Worm (Caenorhabditis elegans) whole organism, early embryonic: Measurements from ENCODE around the gene knl-1.

Source experiments
- B0310.2 ChIP-seq: sonication (generic microtip); optimal IDR thresholded peaks from 2 replicates; lab custom pipeline; 2016; ENCODE audit warnings: mild to moderate bottlenecking, missing genetic modification characterization, missing compliant biosample characterization
- F13C5.2 ChIP-seq: sonication (generic microtip); optimal IDR thresholded peaks from 2 replicates; lab custom pipeline; 2017; ENCODE audit warnings: mild to moderate bottlenecking, missing genetic modification characterization, inconsistent platforms, missing compliant biosample characterization
- aly-1 ChIP-seq: sonication (generic microtip); optimal IDR thresholded peaks from 2 replicates; lab custom pipeline; 2016; ENCODE audit warnings: missing genetic modification characterization, missing compliant biosample characterization
- ama-1 ChIP-seq: fragments of 150-350 bp; optimal IDR thresholded peaks from 2 replicates; lab custom pipeline; 2014
- ceh-13 ChIP-seq: fragments of 200-800 bp; sonication (Bioruptor generic); optimal IDR thresholded peaks from 2 replicates; lab custom pipeline; 2018; ENCODE audit warnings: mild to moderate bottlenecking, missing genetic modification characterization, missing compliant biosample characterization
- ceh-36 ChIP-seq: sonication (generic microtip); optimal IDR thresholded peaks from 2 replicates; lab custom pipeline; 2016; ENCODE audit warnings: missing genetic modification characterization, inconsistent platforms, missing compliant biosample characterization
- ets-7 ChIP-seq: sonication (generic microtip); optimal IDR thresholded peaks from 2 replicates; lab custom pipeline; 2016; ENCODE audit warnings: missing genotype, missing genetic modification characterization, missing compliant biosample characterization
- flt-1 ChIP-seq: fragments of 200-800 bp; sonication (Bioruptor generic); IDR thresholded peaks from 2 replicates; pipeline ENCODE4 v1.3.6; 2022; ENCODE audit warnings: missing genetic modification characterization, missing compliant biosample characterization
- hmbx-1 ChIP-seq: sonication (generic microtip); optimal IDR thresholded peaks from 2 replicates; lab custom pipeline; 2016; ENCODE audit warnings: mild to moderate bottlenecking, missing genetic modification characterization, missing compliant biosample characterization
- hmg-4 ChIP-seq: fragments of 200-800 bp; sonication (Bioruptor generic); optimal IDR thresholded peaks from 2 replicates; lab custom pipeline; 2018; ENCODE audit warnings: mild to moderate bottlenecking, missing genetic modification characterization, missing compliant biosample characterization
- hnd-1 ChIP-seq: sonication (generic microtip); optimal IDR thresholded peaks from 2 replicates; lab custom pipeline; 2016; ENCODE audit warnings: missing genetic modification characterization, missing compliant biosample characterization
- pes-1 ChIP-seq: fragments of 200-800 bp; sonication (Bioruptor generic); IDR thresholded peaks from 2 replicates; pipeline ENCODE4 v1.3.6; 2022; ENCODE audit warnings: missing genetic modification reagents, missing genetic modification characterization, missing compliant biosample characterization
- scrt-1 ChIP-seq: fragments of 200-800 bp; sonication (Bioruptor generic); IDR thresholded peaks from 2 replicates; pipeline ENCODE4 v1.3.6; 2022; ENCODE audit warnings: missing genetic modification characterization, missing compliant biosample characterization
- sea-1 ChIP-seq: fragments of 200-800 bp; sonication (Bioruptor generic); conservative IDR thresholded peaks from 2 replicates; pipeline ENCODE4 v1.3.6; 2022; ENCODE audit warnings: missing genetic modification characterization, missing compliant biosample characterization
- tbx-11 ChIP-seq: fragments of 200-800 bp; sonication (Bioruptor generic); IDR thresholded peaks from 2 replicates; pipeline ENCODE4 v1.3.6; 2022; ENCODE audit warnings: missing genetic modification characterization, missing compliant biosample characterization
- tbx-37 ChIP-seq: fragments of 200-800 bp; sonication (Bioruptor generic); conservative IDR thresholded peaks from 2 replicates; pipeline ENCODE4 v1.3.6; 2022; ENCODE audit warnings: missing genetic modification reagents, missing genetic modification characterization, missing compliant biosample characterization
- tra-4 ChIP-seq: sonication (generic microtip); optimal IDR thresholded peaks from 2 replicates; lab custom pipeline; 2017; ENCODE audit warnings: missing genetic modification characterization, missing compliant biosample characterization

knl-1 gene

DNA sequence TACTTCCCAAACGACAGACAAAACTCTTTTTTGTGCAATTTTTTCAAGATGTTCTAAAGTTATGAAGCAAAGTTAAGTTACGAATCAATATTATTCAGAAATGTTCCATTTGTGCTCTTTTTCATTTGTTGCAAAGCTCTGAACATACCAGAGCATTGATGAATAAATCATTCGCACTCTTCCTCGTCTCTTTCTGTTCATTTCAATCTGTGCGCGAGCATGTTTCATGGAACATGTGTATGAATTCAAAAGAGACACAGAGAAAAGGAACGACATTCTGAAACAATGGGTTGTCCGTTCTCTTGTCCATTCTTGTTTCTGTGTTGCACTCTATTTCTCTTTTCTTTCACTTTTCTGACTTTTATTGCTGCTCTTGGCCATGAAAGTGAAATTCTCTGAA lies 29.9 kb downstream of the knl-1 start:
- TF ChIP-seq pes-1 (GFP tag; lab: Robert Waterston, UW) (no peak), scrt-1 (GFP tag; lab: Robert Waterston, UW) (no peak), hmg-4 (no peak), B0310.2 (tag; lab: Kevin White, UChicago) (no peak), hnd-1 (tag; lab: Kevin White, UChicago) (no peak), hmbx-1 (tag; lab: Kevin White, UChicago) (no peak), ceh-13 (no peak), ets-7 (tag; lab: Kevin White, UChicago) (no peak), tbx-11 (GFP tag; lab: Robert Waterston, UW) (no peak), F13C5.2 (tag; lab: Kevin White, UChicago) (no peak), ama-1 (lab: Kevin White, UChicago) (no peak), ceh-36 (tag; lab: Kevin White, UChicago) (no peak), tbx-37 (GFP tag; lab: Robert Waterston, UW) (no peak), sea-1 (no peak)

DNA sequence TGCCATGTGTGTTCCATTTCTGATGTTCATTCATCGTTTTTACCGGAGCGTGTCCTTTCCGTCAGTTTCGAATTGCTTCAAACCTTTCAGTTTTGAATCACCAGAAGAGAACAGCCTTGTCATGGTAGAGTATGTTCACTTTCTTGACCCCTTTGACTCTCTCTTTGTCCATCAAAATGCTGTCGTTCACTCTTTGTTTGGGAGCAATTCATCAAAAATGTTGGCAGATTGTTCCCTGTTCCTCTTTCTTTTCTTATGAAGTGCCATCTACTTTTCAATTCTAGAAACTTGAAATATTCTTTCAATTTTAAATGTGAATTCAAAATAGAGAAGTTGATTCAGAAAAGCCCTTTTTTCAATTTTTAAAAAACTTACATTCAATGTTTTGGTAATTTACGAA lies 30.9 kb downstream of the knl-1 start:
- TF ChIP-seq ceh-13 (no peak), tra-4 (tag; lab: Kevin White, UChicago) (no peak), pes-1 (GFP tag; lab: Robert Waterston, UW) (no peak), flt-1 (no peak), sea-1 (no peak), tbx-37 (GFP tag; lab: Robert Waterston, UW) (no peak), ama-1 (lab: Kevin White, UChicago) (no peak), aly-1 (tag; lab: Kevin White, UChicago) (no peak), tbx-11 (GFP tag; lab: Robert Waterston, UW) (no peak), ets-7 (tag; lab: Kevin White, UChicago) (no peak), hnd-1 (tag; lab: Kevin White, UChicago) (no peak), ceh-36 (tag; lab: Kevin White, UChicago) (no peak), hmbx-1 (tag; lab: Kevin White, UChicago) (no peak), B0310.2 (tag; lab: Kevin White, UChicago) (no peak)

DNA sequence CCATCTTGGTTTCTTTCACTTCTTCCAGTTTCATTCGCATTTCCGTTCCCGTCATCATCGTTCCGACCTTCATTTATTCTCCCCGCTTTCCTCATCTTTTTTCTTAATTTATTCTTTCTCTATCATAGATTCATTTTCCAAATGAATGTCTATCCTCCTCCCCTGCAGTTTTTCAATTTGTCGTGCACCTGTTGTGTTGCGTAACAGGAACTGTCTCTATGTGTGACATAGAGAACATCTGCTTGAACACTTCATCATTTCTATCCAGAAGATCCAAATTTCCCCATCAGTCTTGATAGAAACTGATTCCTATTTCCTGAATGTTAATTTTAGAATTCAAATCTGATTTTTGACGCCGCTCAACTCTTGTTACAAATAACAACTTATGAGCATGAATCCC lies 33.1 kb downstream of the knl-1 start:
- no peak for TF ChIP-seq hnd-1 (tag; lab: Kevin White, UChicago)
- TF ChIP-seq aly-1 (tag; lab: Kevin White, UChicago) = no peak
- TF ChIP-seq sea-1 = no peak
- TF ChIP-seq flt-1 = no peak
- TF ChIP-seq hmbx-1 (tag; lab: Kevin White, UChicago) = no peak

- no peak for TF ChIP-seq ets-7 (tag; lab: Kevin White, UChicago)
- TF ChIP-seq hmg-4 = no peak
- TF ChIP-seq B0310.2 (tag; lab: Kevin White, UChicago) = no peak
- no peak for TF ChIP-seq scrt-1 (GFP tag; lab: Robert Waterston, UW)
- no peak for TF ChIP-seq sea-1
- no peak for TF ChIP-seq pes-1 (GFP tag; lab: Robert Waterston, UW)
- no peak for TF ChIP-seq hnd-1 (tag; lab: Kevin White, UChicago)
- no peak for TF ChIP-seq tbx-37 (GFP tag; lab: Robert Waterston, UW)
- TF ChIP-seq tra-4 (tag; lab: Kevin White, UChicago) = no peak
- no peak for TF ChIP-seq hmbx-1 (tag; lab: Kevin White, UChicago)
- no peak for TF ChIP-seq flt-1
- no peak for TF ChIP-seq aly-1 (tag; lab: Kevin White, UChicago)
- TF ChIP-seq ceh-36 (tag; lab: Kevin White, UChicago) = no peak
These were observed 35.6 kb downstream of the knl-1 start for ce11 chrIII:8286003-8286402.

DNA sequence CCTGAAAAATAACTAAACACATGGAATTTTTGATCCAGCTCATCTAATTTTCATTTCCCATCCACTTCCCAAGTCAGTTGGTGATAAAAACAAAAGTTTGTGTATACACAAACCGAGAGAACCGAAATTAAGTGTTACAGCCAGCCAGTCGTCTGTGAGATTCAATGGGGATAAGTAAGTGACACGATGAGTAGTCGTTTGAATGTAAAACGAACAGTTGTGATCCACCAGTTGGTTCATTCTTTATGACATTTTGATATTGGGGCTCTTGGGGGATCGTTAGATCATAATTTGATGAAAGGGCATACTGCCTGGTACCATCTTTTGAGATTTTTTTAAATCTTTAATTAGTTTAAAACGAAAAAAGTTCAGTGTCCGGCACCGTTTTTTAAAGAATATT lies 36.4 kb downstream of the knl-1 start:
- TF ChIP-seq tbx-37 (GFP tag; lab: Robert Waterston, UW) = no peak
- TF ChIP-seq tra-4 (tag; lab: Kevin White, UChicago) = no peak
- TF ChIP-seq scrt-1 (GFP tag; lab: Robert Waterston, UW) = no peak

DNA sequence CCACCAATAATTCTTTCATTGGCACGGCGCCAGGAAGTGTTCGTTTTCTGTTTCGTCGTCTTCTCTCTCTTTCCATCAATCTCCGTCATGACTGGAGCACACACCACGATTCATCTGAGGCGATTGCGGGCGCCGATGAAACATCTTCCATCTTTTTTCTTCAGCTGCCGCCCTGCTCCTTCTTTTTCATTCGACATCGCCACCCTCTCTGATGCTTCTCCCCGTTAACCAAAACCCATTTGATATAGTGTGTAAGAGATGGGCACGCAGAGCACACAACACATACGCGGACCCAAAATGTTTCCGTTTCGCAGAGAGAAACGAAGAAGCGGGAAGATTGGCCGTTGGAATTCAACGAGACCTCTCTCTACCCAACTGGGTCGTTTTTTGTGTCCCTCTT lies 37.1 kb downstream of the knl-1 start:
- TF ChIP-seq ama-1 (lab: Kevin White, UChicago) (no peak), hnd-1 (tag; lab: Kevin White, UChicago) (no peak), tbx-11 (GFP tag; lab: Robert Waterston, UW) (no peak), hmg-4 (peak; percentile 38), tra-4 (tag; lab: Kevin White, UChicago) (no peak), tbx-37 (GFP tag; lab: Robert Waterston, UW) (no peak), sea-1 (no peak)

DNA sequence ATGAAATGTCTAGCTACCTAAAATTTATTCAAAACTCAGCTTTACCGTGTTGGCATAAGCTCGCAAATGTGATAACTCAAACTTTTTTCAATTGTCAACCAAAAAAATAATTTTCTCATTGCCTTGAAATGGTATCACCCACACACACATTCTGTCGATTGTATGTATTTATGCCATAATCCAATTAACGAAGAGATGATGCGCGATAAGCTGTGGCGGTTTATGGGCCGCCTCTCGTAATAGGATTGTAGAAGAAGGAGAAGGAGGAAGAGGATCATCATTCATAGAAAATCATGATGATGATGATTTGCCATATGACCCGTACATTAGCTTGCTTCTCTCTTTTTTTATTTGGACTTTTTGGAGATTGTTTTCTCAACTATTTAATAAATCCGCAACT lies 38.7 kb downstream of the knl-1 start:
- no peak for TF ChIP-seq F13C5.2 (tag; lab: Kevin White, UChicago)
- no peak for TF ChIP-seq pes-1 (GFP tag; lab: Robert Waterston, UW)

- TF ChIP-seq ets-7 (tag; lab: Kevin White, UChicago) (no peak), hnd-1 (tag; lab: Kevin White, UChicago) (no peak), tbx-11 (GFP tag; lab: Robert Waterston, UW) (no peak), pes-1 (GFP tag; lab: Robert Waterston, UW) (no peak), ceh-13 (no peak), tra-4 (tag; lab: Kevin White, UChicago) (no peak), hmbx-1 (tag; lab: Kevin White, UChicago) (no peak), F13C5.2 (tag; lab: Kevin White, UChicago) (no peak), sea-1 (no peak)
These were observed 41.0 kb downstream of the knl-1 start for ce11 chrIII:8291268-8292032.
